Fruit fly (Drosophila melanogaster) whole organism, embryonic: Measurements from ENCODE around the gene hiro.

Experiments
- CG10321 ChIP-seq: fragments of 200-800 bp; sonication (Bioruptor generic); IDR thresholded peaks from 2 replicates; pipeline ENCODE4 v1.3.6; 2022; ENCODE audit warnings: missing biosample characterization, missing genetic modification characterization
- CG10565 ChIP-seq: fragments of 200-800 bp; sonication (Bioruptor generic); optimal IDR thresholded peaks from 3 replicates; lab custom pipeline; 2016; ENCODE audit warnings: missing biosample characterization, mild to moderate bottlenecking, missing genetic modification characterization
- CG11247 ChIP-seq: fragments of 200-800 bp; sonication (Bioruptor generic); IDR thresholded peaks from 2 replicates; pipeline ENCODE4 v1.3.6; 2022; ENCODE audit warnings: missing biosample characterization, missing genetic modification characterization
- CG11398 ChIP-seq: fragments of 200-800 bp; sonication (Bioruptor generic); optimal IDR thresholded peaks from 2 replicates; lab custom pipeline; 2016; ENCODE audit warnings: missing biosample characterization, missing genetic modification characterization
- CG1233 ChIP-seq: fragments of 200-800 bp; sonication (Bioruptor generic); optimal IDR thresholded peaks from 4 replicates; lab custom pipeline; 2018; ENCODE audit warnings: missing biosample characterization, mild to moderate bottlenecking, missing genetic modification characterization
- CG12659 ChIP-seq: fragments of 200-800 bp; sonication (Bioruptor generic); optimal IDR thresholded peaks from 3 replicates; lab custom pipeline; 2017; ENCODE audit warnings: mild to moderate bottlenecking, missing biosample characterization, missing genetic modification reagents, missing genetic modification characterization
- CG15696 ChIP-seq: fragments of 200-800 bp; sonication (Bioruptor generic); optimal IDR thresholded peaks from 2 replicates; lab custom pipeline; 2019; ENCODE audit warnings: missing biosample characterization, mild to moderate bottlenecking, missing genetic modification characterization, moderate library complexity
- CG1603 ChIP-seq: fragments of 200-800 bp; sonication (Bioruptor generic); optimal IDR thresholded peaks from 2 replicates; lab custom pipeline; 2019; ENCODE audit warnings: missing biosample characterization, mild to moderate bottlenecking, missing genetic modification characterization, moderate library complexity
- CG16863 ChIP-seq: fragments of 200-800 bp; sonication (Bioruptor generic); optimal IDR thresholded peaks from 3 replicates; lab custom pipeline; 2016; ENCODE audit warnings: missing biosample characterization, missing genetic modification characterization
- CG17612 ChIP-seq: fragments of 200-800 bp; sonication (Bioruptor generic); IDR thresholded peaks from 2 replicates; pipeline ENCODE4 v1.3.6; 2022; ENCODE audit warnings: missing biosample characterization, missing genetic modification characterization
- CG18011 ChIP-seq: fragments of 200-800 bp; sonication (Bioruptor generic); optimal IDR thresholded peaks from 2 replicates; lab custom pipeline; 2017; ENCODE audit warnings: missing biosample characterization, missing genetic modification characterization, mild to moderate bottlenecking, moderate library complexity, missing genotype
- CG1832 ChIP-seq: fragments of 200-800 bp; sonication (Bioruptor generic); optimal IDR thresholded peaks from 2 replicates; lab custom pipeline; 2017; ENCODE audit warnings: missing biosample characterization, mild to moderate bottlenecking, missing genetic modification characterization, inconsistent platforms
- CG2889 ChIP-seq: fragments of 200-800 bp; sonication (Bioruptor generic); IDR thresholded peaks from 3 replicates; pipeline ENCODE4 v1.3.6; 2022; ENCODE audit warnings: missing biosample characterization, missing genetic modification characterization
- CG30020 ChIP-seq: fragments of 200-800 bp; optimal IDR thresholded peaks from 2 replicates; lab custom pipeline; 2019; ENCODE audit warnings: missing biosample characterization, mild to moderate bottlenecking, missing genetic modification characterization, moderate library complexity
- CG33557 ChIP-seq: fragments of 200-800 bp; sonication (Bioruptor generic); optimal IDR thresholded peaks from 2 replicates; lab custom pipeline; 2019; ENCODE audit warnings: missing biosample characterization, mild to moderate bottlenecking, missing genetic modification characterization, moderate library complexity
- CG42726 ChIP-seq: fragments of 200-800 bp; sonication (Bioruptor generic); IDR thresholded peaks from 2 replicates; pipeline ENCODE4 v1.3.6; 2022; ENCODE audit warnings: missing biosample characterization, missing genetic modification characterization; ENCODE audit not compliant: partially characterized antibody
- CG4282 ChIP-seq: fragments of 200-800 bp; sonication (Bioruptor generic); optimal IDR thresholded peaks from 2 replicates; lab custom pipeline; 2016; ENCODE audit warnings: missing biosample characterization, missing genetic modification characterization
- CG4424 ChIP-seq: fragments of 200-800 bp; sonication (Bioruptor generic); optimal IDR thresholded peaks from 3 replicates; lab custom pipeline; 2016; ENCODE audit warnings: missing biosample characterization, missing genetic modification characterization
- CG6791 ChIP-seq: fragments of 200-800 bp; sonication (Bioruptor generic); IDR thresholded peaks from 3 replicates; pipeline ENCODE4 v1.3.6; 2022; ENCODE audit warnings: missing biosample characterization, missing genetic modification characterization; ENCODE audit not compliant: partially characterized antibody
- CG9817 ChIP-seq: fragments of 200-800 bp; sonication (Bioruptor generic); optimal IDR thresholded peaks from 2 replicates; lab custom pipeline; 2018; ENCODE audit warnings: missing biosample characterization, mild to moderate bottlenecking, missing genetic modification characterization, moderate library complexity
- D19B ChIP-seq: fragments of 200-800 bp; sonication (Bioruptor generic); optimal IDR thresholded peaks from 2 replicates; lab custom pipeline; 2017; ENCODE audit warnings: missing biosample characterization, mild to moderate bottlenecking, missing genetic modification characterization
- Doc2 ChIP-seq: fragments of 200-800 bp; sonication (Bioruptor generic); IDR thresholded peaks from 2 replicates; pipeline ENCODE4 v1.3.6; 2022; ENCODE audit warnings: missing biosample characterization, missing genetic modification characterization
- Doc3 ChIP-seq: fragments of 200-800 bp; sonication (Bioruptor generic); IDR thresholded peaks from 3 replicates; pipeline ENCODE4 v1.3.6; 2022; ENCODE audit warnings: missing biosample characterization, missing genetic modification characterization; ENCODE audit not compliant: partially characterized antibody
- Dp ChIP-seq: fragments of 200-800 bp; sonication (Bioruptor generic); optimal IDR thresholded peaks from 2 replicates; lab custom pipeline; 2018; ENCODE audit warnings: missing biosample characterization, mild to moderate bottlenecking, missing genetic modification characterization, moderate library complexity
- Drgx ChIP-seq: fragments of 200-800 bp; sonication (Bioruptor generic); IDR thresholded peaks from 2 replicates; pipeline ENCODE4 v1.3.6; 2022; ENCODE audit warnings: missing biosample characterization, missing genetic modification characterization
- Ets97D ChIP-seq: fragments of 200-800 bp; sonication (Bioruptor generic); optimal IDR thresholded peaks from 3 replicates; lab custom pipeline; 2016; ENCODE audit warnings: missing biosample characterization, missing genetic modification characterization
- HLH3B ChIP-seq: fragments of 200-800 bp; sonication (Bioruptor generic); IDR thresholded peaks from 2 replicates; pipeline ENCODE4 v1.3.6; 2022; ENCODE audit warnings: missing biosample characterization, missing genetic modification characterization
- Hr39 ChIP-seq: fragments of >200 bp; optimal IDR thresholded peaks from 2 replicates; lab custom pipeline; 2017
- Kr ChIP-seq: fragments of 200-800 bp; sonication (Bioruptor generic); optimal IDR thresholded peaks from 2 replicates; lab custom pipeline; 2017; ENCODE audit warnings: missing biosample characterization, mild to moderate bottlenecking, missing genetic modification characterization
- Oaz ChIP-seq: fragments of 200-800 bp; sonication (Bioruptor generic); IDR thresholded peaks from 2 replicates; pipeline ENCODE4 v1.3.6; 2022; ENCODE audit warnings: missing biosample characterization, missing genetic modification characterization
- Scr ChIP-seq: fragments of 200-800 bp; sonication (Bioruptor generic); IDR thresholded peaks from 2 replicates; pipeline ENCODE4 v1.3.6; 2022; ENCODE audit warnings: missing biosample characterization, missing genetic modification characterization; ENCODE audit not compliant: partially characterized antibody
- YL-1 ChIP-seq: fragments of 200-800 bp; sonication (Bioruptor generic); optimal IDR thresholded peaks from 3 replicates; lab custom pipeline; 2017; ENCODE audit warnings: missing biosample characterization, mild to moderate bottlenecking, missing genetic modification characterization
- ac ChIP-seq: fragments of 200-800 bp; sonication (Bioruptor generic); optimal IDR thresholded peaks from 3 replicates; lab custom pipeline; 2017; ENCODE audit warnings: missing biosample characterization, mild to moderate bottlenecking, missing genetic modification characterization
- bowl ChIP-seq: fragments of 200-800 bp; sonication (Bioruptor generic); IDR thresholded peaks from 2 replicates; pipeline ENCODE4 v1.3.6; 2022; ENCODE audit warnings: missing biosample characterization, missing genetic modification characterization
- dm ChIP-seq: fragments of 200-800 bp; sonication (Bioruptor generic); optimal IDR thresholded peaks from 3 replicates; lab custom pipeline; 2016; ENCODE audit warnings: missing biosample characterization, missing genetic modification characterization
- esg ChIP-seq: fragments of 200-800 bp; sonication (Bioruptor generic); conservative IDR thresholded peaks from 2 replicates; pipeline ENCODE4 v1.3.6; 2022; ENCODE audit warnings: missing biosample characterization, missing genetic modification characterization
- gem ChIP-seq: fragments of 200-800 bp; sonication (Bioruptor generic); optimal IDR thresholded peaks from 2 replicates; lab custom pipeline; 2019; ENCODE audit warnings: missing biosample characterization, mild to moderate bottlenecking, missing genetic modification characterization, moderate library complexity
- insv ChIP-seq, 2 experiments: fragments of 200-800 bp; sonication (Bioruptor generic); optimal IDR thresholded peaks; 3 replicates each; lab custom pipeline; 2016 to 2018; ENCODE audit warnings: missing biosample characterization in 2 of 2, missing genetic modification characterization in 2 of 2
- lola ChIP-seq, 3 experiments: fragments of >200 bp in 2 of 3; fragments of 200-800 bp in 1 of 3; sonication (Bioruptor generic) in 1 of 3; optimal IDR thresholded peaks; 2 replicates each; lab custom pipeline; 2017 to 2019; ENCODE audit warnings: missing biosample characterization in 3 of 3, missing genetic modification characterization in 3 of 3, mild to moderate bottlenecking in 1 of 3, moderate library complexity in 1 of 3
- luna ChIP-seq: fragments of 200-800 bp; sonication (Bioruptor generic); optimal IDR thresholded peaks from 2 replicates; lab custom pipeline; 2016; ENCODE audit warnings: missing biosample characterization, missing genetic modification characterization
- nau ChIP-seq: fragments of 200-800 bp; sonication (Bioruptor generic); optimal IDR thresholded peaks from 3 replicates; lab custom pipeline; 2017; ENCODE audit warnings: missing biosample characterization, mild to moderate bottlenecking, missing genetic modification characterization, missing genetic modification reagents
- nerfin-2 ChIP-seq: fragments of 200-800 bp; sonication (Bioruptor generic); IDR thresholded peaks from 2 replicates; pipeline ENCODE4 v1.3.6; 2022; ENCODE audit warnings: missing biosample characterization, missing genetic modification characterization; ENCODE audit not compliant: partially characterized antibody
- p53 ChIP-seq: fragments of 200-800 bp; sonication (Bioruptor generic); optimal IDR thresholded peaks from 2 replicates; lab custom pipeline; 2016; ENCODE audit warnings: missing biosample characterization, missing genetic modification characterization
- salm ChIP-seq: fragments of 200-800 bp; sonication (Bioruptor generic); optimal IDR thresholded peaks from 2 replicates; lab custom pipeline; 2018; ENCODE audit warnings: missing biosample characterization, mild to moderate bottlenecking, missing genetic modification characterization
- sima ChIP-seq: fragments of 200-800 bp; sonication (Bioruptor generic); optimal IDR thresholded peaks from 2 replicates; lab custom pipeline; 2016; ENCODE audit warnings: missing biosample characterization, missing genetic modification characterization
- ssp ChIP-seq: fragments of 200-800 bp; sonication (Bioruptor generic); IDR thresholded peaks from 2 replicates; pipeline ENCODE4 v1.3.6; 2022; ENCODE audit warnings: missing biosample characterization, missing genetic modification characterization
- ttk ChIP-seq: fragments of 200-800 bp; sonication (Bioruptor generic); IDR thresholded peaks from 2 replicates; pipeline ENCODE4 v2.1.2; 2022; ENCODE audit warnings: missing biosample characterization, missing genetic modification characterization
- vnd ChIP-seq: fragments of 200-800 bp; sonication (Bioruptor generic); IDR thresholded peaks from 3 replicates; pipeline ENCODE4 v1.3.6; 2022; ENCODE audit warnings: missing biosample characterization, missing genetic modification characterization; ENCODE audit not compliant: partially characterized antibody

The hiro gene

dm6 chr3L:724518-725341 lies 37.0 kb upstream of the hiro start (continued):
- TF ChIP-seq CG42726 = no peak
- peak; percentile 97 for TF ChIP-seq CG4424
- peak; percentile 40; the same call in 1 of the 2 replicates for TF ChIP-seq nerfin-2
- TF ChIP-seq lola (GFP tag; optimal IDR thresholded peaks at IDR 0.05; lab: Kevin White, UChicago) = peak in 1 of 3 experiments; percentile 98
- TF ChIP-seq ttk (GFP tag; lab: Robert Waterston, UW) = peak; percentile 89
- TF ChIP-seq dm (GFP tag; lab: Kevin White, UChicago) = peak; percentile 90
- no peak for TF ChIP-seq Hr39 (lab: Kevin White, UChicago)
- TF ChIP-seq YL-1 = peak; percentile 85
- TF ChIP-seq CG11398 = peak; percentile 92
- TF ChIP-seq CG6791 (GFP tag; lab: Robert Waterston, UW) = 0 out of 3 replicates have a peak, but pooled peaks have one; percentile 50
- TF ChIP-seq HLH3B (GFP tag; lab: Robert Waterston, UW) = peak; percentile 91
- no peak for TF ChIP-seq CG1832 (GFP tag; lab: Kevin White, UChicago)
- peak; percentile 97 for TF ChIP-seq Kr (GFP tag; lab: Kevin White, UChicago)
- TF ChIP-seq ac (GFP tag; lab: Kevin White, UChicago) = peak; percentile 98
- peak; percentile 87 for TF ChIP-seq esg (GFP tag; lab: Robert Waterston, UW)
- TF ChIP-seq CG18011 (GFP tag; lab: Kevin White, UChicago) = peak; percentile 46
- TF ChIP-seq Drgx (GFP tag; lab: Robert Waterston, UW) = peak; percentile 93
- TF ChIP-seq luna = peak; percentile 5
- TF ChIP-seq CG30020 (tag; lab: Kevin White, UChicago) = peak; percentile 77
- peak; percentile 94 for TF ChIP-seq CG16863 (GFP tag; lab: Kevin White, UChicago)
- peak; percentile 99 for TF ChIP-seq CG33557
- peak; percentile 94 for TF ChIP-seq salm
- TF ChIP-seq Ets97D (GFP tag; lab: Kevin White, UChicago) = peak; percentile 79
- TF ChIP-seq bowl (GFP tag; lab: Robert Waterston, UW) = peak; percentile 81
- peak; percentile 52; the same call in 1 of the 2 replicates for TF ChIP-seq Doc2 (GFP tag; lab: Robert Waterston, UW)
- peak; percentile 90 for TF ChIP-seq CG4282 (GFP tag; lab: Kevin White, UChicago)
- TF ChIP-seq vnd (GFP tag; lab: Robert Waterston, UW) = 0 out of 3 replicates have a peak, but pooled peaks have one; percentile 34
- peak; percentile 88 for TF ChIP-seq p53 (GFP tag; lab: Kevin White, UChicago)
- TF ChIP-seq ssp (GFP tag; lab: Robert Waterston, UW) = peak; percentile 85
- TF ChIP-seq CG11247 = peak; percentile 86
- peak; percentile 66; the same call in 1 of the 2 replicates for TF ChIP-seq CG10321
- no peak for TF ChIP-seq Doc3 (GFP tag; lab: Robert Waterston, UW)
- peak; percentile 90 for TF ChIP-seq CG10565 (GFP tag; lab: Kevin White, UChicago)
- peak; percentile 86 for TF ChIP-seq CG12659 (GFP tag; lab: Kevin White, UChicago)
- peak; percentile 89 for TF ChIP-seq nau (GFP tag; lab: Kevin White, UChicago)
- peak; percentile 82 for TF ChIP-seq CG17612 (GFP tag; lab: Robert Waterston, UW)
- TF ChIP-seq gem (tag; lab: Kevin White, UChicago) = peak; percentile 97
- peak; percentile 73 for TF ChIP-seq sima (GFP tag; lab: Kevin White, UChicago)
- TF ChIP-seq Oaz = peak; percentile 70
- peak; percentile 10 to 26 for TF ChIP-seq insv (GFP tag; optimal IDR thresholded peaks at IDR 0.05; lab: Kevin White, UChicago)
- peak; percentile 98 for TF ChIP-seq CG15696 (tag; lab: Kevin White, UChicago)
- TF ChIP-seq Dp (GFP tag; lab: Kevin White, UChicago) = no peak
- peak; percentile 83; the same call in 2 of the 3 replicates for TF ChIP-seq CG2889 (GFP tag; lab: Robert Waterston, UW)
- no peak for TF ChIP-seq Scr (GFP tag; lab: Robert Waterston, UW)
- peak; percentile 36 for TF ChIP-seq D19B (GFP tag; lab: Kevin White, UChicago)
- TF ChIP-seq CG1233 (GFP tag; lab: Kevin White, UChicago) = peak; percentile 93
- peak; percentile 71 for TF ChIP-seq CG9817 (tag; lab: Kevin White, UChicago)
- peak; percentile 95 for TF ChIP-seq CG1603 (tag; lab: Kevin White, UChicago)
